Fruit fly (Drosophila melanogaster) whole organism, prepupa: Measurements from ENCODE around the gene CG7322.
A peak's percentile ranks its signal among the peaks of the same experiment; 100 is the strongest.

Source experiments
- CG10631 ChIP-seq: fragments of 200-800 bp; sonication (Bioruptor generic); optimal IDR thresholded peaks from 2 replicates; lab custom pipeline; 2016; ENCODE audit warnings: missing biosample characterization, missing genetic modification characterization
- CG10669 ChIP-seq: fragments of 200-800 bp; sonication (Bioruptor generic); optimal IDR thresholded peaks from 3 replicates; lab custom pipeline; 2018; ENCODE audit warnings: missing biosample characterization, mild to moderate bottlenecking, missing genetic modification characterization, moderate library complexity
- CG11762 ChIP-seq: fragments of 200-800 bp; sonication (Bioruptor generic); optimal IDR thresholded peaks from 3 replicates; lab custom pipeline; 2016; ENCODE audit warnings: missing biosample characterization, missing genetic modification characterization; ENCODE audit not compliant: insufficient read depth
- CG11902 ChIP-seq: fragments of 200-800 bp; sonication (Bioruptor generic); optimal IDR thresholded peaks from 3 replicates; lab custom pipeline; 2016; ENCODE audit warnings: missing biosample characterization, missing genetic modification characterization
- CG3032 ChIP-seq: fragments of 200-800 bp; optimal IDR thresholded peaks from 2 replicates; lab custom pipeline; 2019; ENCODE audit warnings: missing biosample characterization, mild to moderate bottlenecking, missing genetic modification characterization, moderate library complexity
- CG31627 ChIP-seq: fragments of 200-800 bp; sonication (Bioruptor generic); optimal IDR thresholded peaks from 3 replicates; lab custom pipeline; 2016; ENCODE audit warnings: missing biosample characterization, missing genetic modification characterization
- CG32006 ChIP-seq: fragments of 200-800 bp; sonication (Bioruptor generic); optimal IDR thresholded peaks from 3 replicates; lab custom pipeline; 2017; ENCODE audit warnings: missing biosample characterization, mild to moderate bottlenecking, missing genetic modification characterization
- CG34406 ChIP-seq: fragments of 200-800 bp; sonication (Bioruptor generic); optimal IDR thresholded peaks from 3 replicates; lab custom pipeline; 2016; ENCODE audit warnings: missing biosample characterization, missing genetic modification characterization
- CG3919 ChIP-seq: fragments of 200-800 bp; sonication (Bioruptor generic); optimal IDR thresholded peaks from 3 replicates; lab custom pipeline; 2016; ENCODE audit warnings: missing biosample characterization, missing genetic modification characterization
- CG4318 ChIP-seq: fragments of 200-800 bp; sonication (Bioruptor generic); optimal IDR thresholded peaks from 3 replicates; lab custom pipeline; 2017; ENCODE audit warnings: missing biosample characterization, mild to moderate bottlenecking, missing genetic modification characterization
- CG6163 ChIP-seq: fragments of 200-800 bp; sonication (Bioruptor generic); IDR thresholded peaks from 3 replicates; pipeline ENCODE4 v1.3.6; 2022; ENCODE audit warnings: missing biosample characterization, missing genetic modification characterization
- CG6276 ChIP-seq: fragments of 200-800 bp; sonication (Bioruptor generic); optimal IDR thresholded peaks from 2 replicates; lab custom pipeline; 2017; ENCODE audit warnings: missing biosample characterization, mild to moderate bottlenecking, missing genetic modification characterization
- CG6792 ChIP-seq: fragments of 200-800 bp; sonication (Bioruptor generic); optimal IDR thresholded peaks from 3 replicates; lab custom pipeline; 2016; ENCODE audit warnings: missing biosample characterization, missing genetic modification characterization
- CG6808 ChIP-seq: fragments of 200-800 bp; sonication (Bioruptor generic); optimal IDR thresholded peaks from 3 replicates; lab custom pipeline; 2017; ENCODE audit warnings: missing biosample characterization, missing genetic modification characterization, mild to moderate bottlenecking, moderate library complexity, missing genetic modification reagents
- CG6854 ChIP-seq: fragments of 200-800 bp; sonication (Bioruptor generic); optimal IDR thresholded peaks from 2 replicates; lab custom pipeline; 2017; ENCODE audit warnings: missing biosample characterization, mild to moderate bottlenecking, missing genetic modification characterization
- CG7368 ChIP-seq: fragments of 200-800 bp; sonication (Bioruptor generic); optimal IDR thresholded peaks from 3 replicates; lab custom pipeline; 2016; ENCODE audit warnings: missing biosample characterization, missing genetic modification characterization
- CG8119 ChIP-seq: fragments of 200-800 bp; sonication (Bioruptor generic); IDR thresholded peaks from 3 replicates; pipeline ENCODE4 v1.3.6; 2022; ENCODE audit warnings: missing biosample characterization, missing genetic modification characterization
- CG8319 ChIP-seq: fragments of 200-800 bp; sonication (Bioruptor generic); optimal IDR thresholded peaks from 3 replicates; lab custom pipeline; 2016; ENCODE audit warnings: missing biosample characterization, missing genetic modification characterization
- CG8632 ChIP-seq: fragments of 200-800 bp; sonication (Bioruptor generic); optimal IDR thresholded peaks from 3 replicates; lab custom pipeline; 2016; ENCODE audit warnings: missing biosample characterization, missing genetic modification characterization
- Eip75B ChIP-seq: fragments of 200-800 bp; sonication (Bioruptor generic); optimal IDR thresholded peaks from 3 replicates; lab custom pipeline; 2016; ENCODE audit warnings: missing biosample characterization, missing genetic modification characterization
- Eip78C ChIP-seq: fragments of 200-800 bp; sonication (Bioruptor generic); peaks from one replicate; lab custom pipeline; 2016; ENCODE audit warnings: missing biosample characterization, missing genetic modification characterization
- Eip93F ChIP-seq: fragments of 200-800 bp; sonication (Bioruptor generic); optimal IDR thresholded peaks from 2 replicates; lab custom pipeline; 2016; ENCODE audit warnings: missing biosample characterization, mild to moderate bottlenecking, missing genetic modification characterization
- Ets21C ChIP-seq: fragments of 200-800 bp; sonication (Bioruptor generic); optimal IDR thresholded peaks from 3 replicates; lab custom pipeline; 2016; ENCODE audit warnings: missing biosample characterization, missing genetic modification characterization
- Ets96B ChIP-seq: fragments of 200-800 bp; optimal IDR thresholded peaks from 2 replicates; lab custom pipeline; 2019; ENCODE audit warnings: missing biosample characterization, mild to moderate bottlenecking, missing genetic modification characterization, moderate library complexity
- Hr38 ChIP-seq: sonication (Bioruptor generic); optimal IDR thresholded peaks from 2 replicates; lab custom pipeline; 2016; ENCODE audit warnings: missing biosample characterization, missing genetic modification characterization
- Hr39 ChIP-seq: fragments of 200-800 bp; sonication (Bioruptor generic); optimal IDR thresholded peaks from 2 replicates; lab custom pipeline; 2016; ENCODE audit warnings: missing biosample characterization, missing genetic modification characterization
- Hr4 ChIP-seq: fragments of 200-800 bp; sonication (Bioruptor generic); optimal IDR thresholded peaks from 3 replicates; lab custom pipeline; 2016; ENCODE audit warnings: missing biosample characterization, missing genetic modification characterization
- Lpt ChIP-seq: fragments of 200-800 bp; sonication (Bioruptor generic); optimal IDR thresholded peaks from 3 replicates; lab custom pipeline; 2016; ENCODE audit warnings: missing biosample characterization, missing genetic modification characterization
- OdsH ChIP-seq: fragments of 200-800 bp; sonication (Bioruptor generic); optimal IDR thresholded peaks from 3 replicates; lab custom pipeline; 2016; ENCODE audit warnings: missing biosample characterization, missing genetic modification characterization
- Smox ChIP-seq: fragments of 200-800 bp; sonication (Bioruptor generic); optimal IDR thresholded peaks from 3 replicates; lab custom pipeline; 2016; ENCODE audit warnings: missing biosample characterization, missing genetic modification characterization
- Sox102F ChIP-seq: fragments of 200-800 bp; sonication (Bioruptor generic); optimal IDR thresholded peaks from 2 replicates; lab custom pipeline; 2016; ENCODE audit warnings: missing biosample characterization, mild to moderate bottlenecking, missing genetic modification characterization
- Sox15 ChIP-seq: fragments of 200-800 bp; sonication (Bioruptor generic); optimal IDR thresholded peaks from 3 replicates; lab custom pipeline; 2016; ENCODE audit warnings: missing biosample characterization, missing genetic modification characterization
- achi ChIP-seq: fragments of 200-800 bp; sonication (Bioruptor generic); optimal IDR thresholded peaks from 3 replicates; lab custom pipeline; 2016; ENCODE audit warnings: missing biosample characterization, missing genetic modification characterization
- acj6 ChIP-seq: fragments of 200-800 bp; sonication (Bioruptor generic); optimal IDR thresholded peaks from 3 replicates; lab custom pipeline; 2016; ENCODE audit warnings: missing biosample characterization, missing genetic modification characterization
- cyc ChIP-seq: fragments of 200-800 bp; sonication (Bioruptor generic); optimal IDR thresholded peaks from 3 replicates; lab custom pipeline; 2016; ENCODE audit warnings: missing biosample characterization, missing genetic modification characterization
- dsx ChIP-seq: fragments of 200-800 bp; optimal IDR thresholded peaks from 3 replicates; lab custom pipeline; 2019; ENCODE audit warnings: missing biosample characterization, mild to moderate bottlenecking, missing genetic modification characterization, moderate library complexity; ENCODE audit not compliant: poor library complexity, severe bottlenecking
- eg ChIP-seq: fragments of 200-800 bp; sonication (Bioruptor generic); IDR thresholded peaks from 3 replicates; pipeline ENCODE4 v1.3.6; 2022; ENCODE audit warnings: missing biosample characterization, missing genetic modification characterization
- esn ChIP-seq: fragments of 200-800 bp; sonication (Bioruptor generic); optimal IDR thresholded peaks from 2 replicates; lab custom pipeline; 2016; ENCODE audit warnings: missing biosample characterization, mild to moderate bottlenecking, missing genetic modification characterization, moderate library complexity
- fd85E ChIP-seq: fragments of 200-800 bp; sonication (Bioruptor generic); optimal IDR thresholded peaks from 3 replicates; lab custom pipeline; 2016; ENCODE audit warnings: missing biosample characterization, missing genetic modification characterization
- fkh ChIP-seq: fragments of 200-800 bp; sonication (Bioruptor generic); optimal IDR thresholded peaks from 3 replicates; lab custom pipeline; 2017; ENCODE audit warnings: missing biosample characterization, mild to moderate bottlenecking, missing genetic modification characterization, moderate library complexity
- lz ChIP-seq: fragments of 200-800 bp; sonication (Bioruptor generic); optimal IDR thresholded peaks from 3 replicates; lab custom pipeline; 2016; ENCODE audit warnings: missing biosample characterization, missing genetic modification characterization
- net ChIP-seq: fragments of 200-800 bp; sonication (Bioruptor generic); optimal IDR thresholded peaks from 3 replicates; lab custom pipeline; 2016; ENCODE audit warnings: missing biosample characterization, missing genetic modification characterization
- pdm3 ChIP-seq: fragments of 200-800 bp; sonication (Bioruptor generic); optimal IDR thresholded peaks from 3 replicates; lab custom pipeline; 2016; ENCODE audit warnings: missing biosample characterization, missing genetic modification characterization
- salr ChIP-seq, 2 experiments: fragments of 200-800 bp; sonication (Bioruptor generic); optimal IDR thresholded peaks; 3 replicates each; lab custom pipeline; 2016 to 2018; ENCODE audit warnings: missing biosample characterization in 2 of 2, missing genetic modification characterization in 2 of 2, mild to moderate bottlenecking in 1 of 2
- topi ChIP-seq: fragments of 200-800 bp; sonication (Bioruptor generic); optimal IDR thresholded peaks from 3 replicates; lab custom pipeline; 2016; ENCODE audit warnings: missing biosample characterization, missing genetic modification characterization
- vri ChIP-seq: fragments of 200-800 bp; sonication (Bioruptor generic); optimal IDR thresholded peaks from 3 replicates; lab custom pipeline; 2016; ENCODE audit warnings: missing biosample characterization, mild to moderate bottlenecking, missing genetic modification characterization

CG7322 gene

DNA sequence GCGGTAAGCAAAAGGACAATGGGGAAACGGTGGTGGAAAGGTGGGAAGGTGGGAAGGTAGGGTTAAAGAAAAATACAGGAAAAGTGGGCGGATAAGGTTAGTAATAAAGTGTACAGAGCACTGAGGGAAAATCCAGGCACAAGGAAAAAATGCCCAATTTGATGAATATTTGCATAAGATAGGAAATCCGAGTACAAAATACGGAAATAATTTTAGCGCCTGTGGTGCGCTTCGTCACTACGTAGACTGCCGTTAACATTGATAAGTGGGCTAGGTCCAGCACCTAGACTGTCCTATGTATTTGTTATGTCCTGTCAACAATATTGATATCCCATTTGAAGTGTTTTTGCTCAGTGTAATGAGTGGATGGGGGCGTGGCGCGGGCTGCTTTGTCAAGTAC lies 43.4 kb upstream of the CG7322 start:
- TF ChIP-seq CG7368 (no peak), Eip78C (no peak), CG6163 (GFP tag; lab: Robert Waterston, UW) (no peak), CG6792 (no peak), pdm3 (GFP tag; lab: Kevin White, UChicago) (no peak), CG31627 (GFP tag; lab: Kevin White, UChicago) (no peak), salr (GFP tag; optimal IDR thresholded peaks at IDR 0.05; lab: Kevin White, UChicago) (no peak), topi (no peak), CG6854 (GFP tag; lab: Kevin White, UChicago) (no peak), CG11762 (no peak), CG34406 (no peak), CG8119 (GFP tag; lab: Robert Waterston, UW) (no peak), dsx (GFP tag; lab: Kevin White, UChicago) (no peak), esn (GFP tag; lab: Kevin White, UChicago) (no peak), Eip93F (no peak)
- TF ChIP-seq, all 60 proteins: peak for 0

DNA sequence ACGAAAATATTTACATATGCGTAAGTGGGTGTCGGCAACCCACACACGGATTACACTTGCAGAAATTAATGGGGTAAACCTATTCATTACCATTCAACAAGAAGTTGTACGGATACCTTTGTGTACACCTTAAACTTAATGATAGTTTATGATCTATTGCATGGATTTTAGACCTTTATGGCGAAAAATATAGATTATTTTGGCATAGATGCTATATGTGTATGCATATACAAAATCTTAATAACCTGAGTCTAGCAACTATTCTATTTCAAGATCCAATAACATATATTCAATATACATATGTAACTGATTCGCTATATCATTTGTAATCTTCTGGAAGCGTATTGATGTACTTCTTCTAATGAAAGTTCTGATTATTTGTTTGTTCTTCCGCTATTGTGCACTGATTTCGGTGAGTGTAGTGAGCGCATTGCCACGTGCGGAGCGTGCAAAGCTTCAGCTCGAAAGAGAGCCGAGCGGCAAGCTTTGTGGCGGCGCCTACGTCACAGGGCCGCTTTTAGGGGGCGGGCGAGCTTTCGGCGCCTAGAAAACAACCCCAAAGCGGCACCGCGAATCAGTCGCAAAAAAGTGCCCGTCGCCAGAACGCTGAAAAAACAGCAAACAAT lies 42.4 kb upstream of the CG7322 start, which contains the start of gene CG7378:
CG7378 (plus strand) TSS at position 576 of the 626 bp plus-strand sequence.
- TF ChIP-seq Sox102F (GFP tag; lab: Kevin White, UChicago) (no peak), Hr4 (peak; percentile 35), CG10669 (GFP tag; lab: Kevin White, UChicago) (no peak), topi (no peak), eg (peak; percentile 5; the same call in 1 of the 3 replicates), Eip78C (peak; percentile 89), CG32006 (GFP tag; lab: Kevin White, UChicago) (peak; percentile 41), fkh (GFP tag; lab: Kevin White, UChicago) (peak; percentile 63), CG34406 (no peak)

DNA sequence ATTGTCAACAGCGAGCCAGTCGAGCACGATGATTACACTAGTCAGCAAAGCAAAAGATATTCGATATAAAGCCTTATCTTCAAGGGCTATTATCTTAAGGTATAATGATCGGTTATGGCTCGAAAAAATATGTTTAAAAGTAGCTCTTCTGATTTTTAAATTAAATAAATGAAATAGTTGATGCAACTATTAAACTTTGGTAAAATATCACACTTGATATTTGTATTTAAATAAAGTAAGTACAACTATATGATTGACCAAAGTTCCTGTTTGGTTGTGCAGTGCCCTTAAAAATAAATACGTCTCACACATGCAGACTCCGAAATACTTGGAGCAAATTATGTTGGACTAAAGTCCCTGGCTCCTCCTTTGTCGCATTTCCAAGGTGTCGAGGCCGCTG lies 40.3 kb upstream of the CG7322 start:
- no peak for TF ChIP-seq Ets21C (GFP tag; lab: Kevin White, UChicago)
- TF ChIP-seq CG10631 (GFP tag; lab: Kevin White, UChicago): no peak
- no peak for TF ChIP-seq eg
- TF ChIP-seq CG6808: peak; percentile 7
- no peak for TF ChIP-seq CG11902 (GFP tag; lab: Kevin White, UChicago)
- TF ChIP-seq CG34406: no peak
- no peak for TF ChIP-seq vri (GFP tag; lab: Kevin White, UChicago)
- no peak for TF ChIP-seq CG3919 (GFP tag; lab: Kevin White, UChicago)
- TF ChIP-seq CG6792: no peak
- no peak for TF ChIP-seq Hr39
- peak; percentile 23 for TF ChIP-seq pdm3 (GFP tag; lab: Kevin White, UChicago)
- TF ChIP-seq CG11762: no peak
- no peak for TF ChIP-seq achi (GFP tag; lab: Kevin White, UChicago)
- TF ChIP-seq Ets96B (tag; lab: Kevin White, UChicago): peak; percentile 31
- no peak for TF ChIP-seq Smox (GFP tag; lab: Kevin White, UChicago)
- no peak for TF ChIP-seq CG8119 (GFP tag; lab: Robert Waterston, UW)
- no peak for TF ChIP-seq Lpt (GFP tag; lab: Kevin White, UChicago)
- TF ChIP-seq CG6276 (GFP tag; lab: Kevin White, UChicago): peak; percentile 15
- TF ChIP-seq CG32006 (GFP tag; lab: Kevin White, UChicago): peak; percentile 1
- no peak for TF ChIP-seq fkh (GFP tag; lab: Kevin White, UChicago)
- no peak for TF ChIP-seq CG6854 (GFP tag; lab: Kevin White, UChicago)
- peak; percentile 5 for TF ChIP-seq esn (GFP tag; lab: Kevin White, UChicago)
- TF ChIP-seq Hr4: no peak
- no peak for TF ChIP-seq net (GFP tag; lab: Kevin White, UChicago)
- TF ChIP-seq OdsH (GFP tag; lab: Kevin White, UChicago): peak; percentile 10
- no peak for TF ChIP-seq Hr38
- no peak for TF ChIP-seq CG8632 (GFP tag; lab: Kevin White, UChicago)
- no peak for TF ChIP-seq topi
- no peak for TF ChIP-seq fd85E (GFP tag; lab: Kevin White, UChicago)
- TF ChIP-seq CG3032 (tag; lab: Kevin White, UChicago): peak; percentile 28
- TF ChIP-seq Sox15 (GFP tag; lab: Kevin White, UChicago): no peak
- TF ChIP-seq Eip75B (GFP tag; lab: Kevin White, UChicago): no peak
- no peak for TF ChIP-seq acj6 (GFP tag; lab: Kevin White, UChicago)
- TF ChIP-seq CG7368: no peak
- TF ChIP-seq cyc: no peak
- TF ChIP-seq CG8319 (GFP tag; lab: Kevin White, UChicago): no peak
- TF ChIP-seq lz (GFP tag; lab: Kevin White, UChicago): no peak
- no peak for TF ChIP-seq CG10669 (GFP tag; lab: Kevin White, UChicago)
- TF ChIP-seq CG4318 (GFP tag; lab: Kevin White, UChicago): no peak
